Fruit fly (Drosophila melanogaster): ENCODE results near the gene psidin.

dm6 chr3R:20059650-20060049 is 38.1 kb downstream of the psidin start, which contains the start of gene CG4390:
- no peak for TF ChIP-seq salm (tag; optimal IDR thresholded peaks at IDR 0.05)
- no peak for TF ChIP-seq dpn (GFP tag; optimal IDR thresholded peaks at IDR 0.05)
- TF ChIP-seq nerfin-1 (tag; optimal IDR thresholded peaks at IDR 0.05): no peak
- no peak for TF ChIP-seq Trl (optimal IDR thresholded peaks at IDR 0.05)
- no peak for TF ChIP-seq Trl (GFP tag; optimal IDR thresholded peaks at IDR 0.05)
- TF ChIP-seq CG6813 (GFP tag; optimal IDR thresholded peaks at IDR 0.05): no peak
- TF ChIP-seq Dip2 (GFP tag; IDR thresholded peaks at IDR 0.05): no peak
- TF ChIP-seq CG11504 (tag; optimal IDR thresholded peaks at IDR 0.05): no peak
- TF ChIP-seq CG7745 (tag; optimal IDR thresholded peaks at IDR 0.05): no peak
- no peak for TF ChIP-seq inv (GFP tag; IDR thresholded peaks at IDR 0.05; ENCODE audit: partially characterized antibody)
- TF ChIP-seq CG14710 (tag; optimal IDR thresholded peaks at IDR 0.05): no peak
- TF ChIP-seq sim (GFP tag; IDR thresholded peaks at IDR 0.05): no peak

Measured in whole organism, embryonic.